Fruit fly (Drosophila melanogaster): Measurements from ENCODE around the gene D19B.

The D19B gene

DNA sequence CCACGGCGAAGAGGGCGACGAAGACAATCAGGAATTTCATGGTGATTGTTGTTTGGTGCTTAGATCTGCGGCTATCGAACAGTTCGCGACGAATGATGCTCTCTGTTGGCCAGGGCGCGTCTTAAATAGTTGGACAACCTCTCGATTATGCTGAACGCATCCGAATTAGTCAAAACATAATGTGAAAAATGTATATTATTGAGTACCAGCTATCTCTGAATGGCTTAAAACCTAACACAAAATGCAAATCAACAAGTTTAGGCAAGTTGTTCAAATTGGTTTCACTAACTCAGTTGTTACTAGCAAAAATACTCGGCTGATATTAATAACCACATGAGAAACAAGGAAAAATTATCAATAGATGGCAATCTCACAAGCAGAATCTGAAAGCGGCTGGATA, 49.5 kb downstream of the D19B start, which contains the start of gene Lcp65Ag1:
TSS of gene Lcp65Ag1 (minus strand) at position 101 of the 400 bp plus-strand sequence.
- TF ChIP-seq tj (GFP tag; optimal IDR thresholded peaks at IDR 0.05) (no peak), CG33017 (tag; optimal IDR thresholded peaks at IDR 0.05) (no peak), cic (GFP tag; optimal IDR thresholded peaks at IDR 0.05) (no peak), CG5204 (GFP tag; optimal IDR thresholded peaks at IDR 0.05) (no peak), CG12768 (GFP tag; optimal IDR thresholded peaks at IDR 0.05) (no peak), CG14711 (tag; optimal IDR thresholded peaks at IDR 0.05) (no peak), CG11617 (GFP tag; optimal IDR thresholded peaks at IDR 0.05) (no peak), Hr96 (GFP tag; optimal IDR thresholded peaks at IDR 0.05) (no peak), CG7101 (tag; optimal IDR thresholded peaks at IDR 0.05) (no peak), CG1620 (GFP tag; optimal IDR thresholded peaks at IDR 0.05) (no peak), CG7045 (GFP tag; optimal IDR thresholded peaks at IDR 0.05) (no peak), bab1 (GFP tag; optimal IDR thresholded peaks at IDR 0.05) (no peak), Mnt (GFP tag; optimal IDR thresholded peaks at IDR 0.05) (no peak)

DNA sequence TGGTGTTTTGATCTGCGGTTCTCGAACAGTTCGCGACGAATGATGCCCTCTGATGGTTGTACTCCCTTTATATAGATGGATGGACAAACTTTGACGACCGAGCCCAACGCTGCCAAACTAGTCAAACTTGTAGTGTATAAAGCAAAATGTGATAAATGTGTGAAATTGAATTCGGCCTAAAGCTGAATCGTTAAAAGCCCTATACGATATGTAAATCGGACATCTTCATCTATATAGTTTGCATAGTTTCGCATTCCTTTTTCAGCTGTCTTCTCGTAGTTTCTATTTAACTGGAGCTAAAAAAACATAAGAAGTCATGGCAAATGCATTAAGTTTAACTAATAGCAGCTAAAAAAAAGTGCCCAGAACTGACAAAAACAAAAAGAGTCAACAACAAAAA, 51.2 kb downstream of the D19B start, which contains the start of gene Lcp65Ag2:
TSS of gene Lcp65Ag2 (minus strand) at position 48 of the 400 bp plus-strand sequence.
- no peak for TF ChIP-seq Crg-1 (GFP tag; optimal IDR thresholded peaks at IDR 0.05)
- no peak for TF ChIP-seq CG12768 (GFP tag; optimal IDR thresholded peaks at IDR 0.05)
- no peak for TF ChIP-seq pad (GFP tag; optimal IDR thresholded peaks at IDR 0.05)
- TF ChIP-seq cic (GFP tag; optimal IDR thresholded peaks at IDR 0.05) = no peak
- no peak for TF ChIP-seq toe (GFP tag; optimal IDR thresholded peaks at IDR 0.05)
- no peak for TF ChIP-seq Hr96 (GFP tag; optimal IDR thresholded peaks at IDR 0.05)
- no peak for TF ChIP-seq cnc (optimal IDR thresholded peaks at IDR 0.05)
- no peak for TF ChIP-seq CG7101 (tag; optimal IDR thresholded peaks at IDR 0.05)
- no peak for TF ChIP-seq CG33017 (tag; optimal IDR thresholded peaks at IDR 0.05)
- no peak for TF ChIP-seq kay (GFP tag; ENCODE audit: borderline replicate concordance)
- TF ChIP-seq CG5204 (GFP tag; optimal IDR thresholded peaks at IDR 0.05) = no peak
- TF ChIP-seq Mnt (GFP tag; optimal IDR thresholded peaks at IDR 0.05) = no peak
- TF ChIP-seq CG1620 (GFP tag; optimal IDR thresholded peaks at IDR 0.05) = no peak
